Worm (Caenorhabditis elegans) whole organism, L3 larva: ENCODE results near the gene srh-45.

Experiments
- lin-15B ChIP-seq: fragments of 150-350 bp; optimal IDR thresholded peaks from 2 replicates; lab custom pipeline; 2014; ENCODE audit warnings: missing biosample characterization, missing genetic modification characterization
- nhr-25 ChIP-seq: sonication (generic microtip); optimal IDR thresholded peaks from 2 replicates; lab custom pipeline; 2017; ENCODE audit warnings: missing biosample characterization, missing genetic modification characterization

DNA sequence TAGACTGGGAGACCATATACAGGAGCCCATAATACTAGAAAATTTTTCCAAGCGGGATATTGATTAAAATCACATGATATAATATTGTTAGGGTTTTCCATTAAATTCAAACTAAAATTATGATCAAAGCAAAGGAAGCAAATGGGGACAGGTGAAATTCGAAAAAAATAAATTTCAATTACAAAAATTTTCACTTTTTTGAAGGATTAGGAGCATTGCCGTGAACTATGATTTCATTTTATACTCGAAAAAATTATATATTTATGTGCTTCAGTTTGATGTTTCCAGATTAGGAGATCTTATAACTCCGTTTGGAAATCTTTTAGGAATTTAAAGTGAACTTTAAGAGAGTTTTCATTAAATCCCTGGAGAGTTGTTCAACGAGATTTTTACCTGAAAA is 44.2 kb downstream of the srh-45 start, which contains the start of gene F07B10.7:
- TF ChIP-seq lin-15B (no peak), nhr-25 (tag; lab: Kevin White, UChicago) (no peak)
